Worm (Caenorhabditis elegans): ENCODE data around the gene F53F8.3.
A peak's percentile ranks its signal among the peaks of the same experiment; 100 is the strongest.

Gene F53F8.3

DNA sequence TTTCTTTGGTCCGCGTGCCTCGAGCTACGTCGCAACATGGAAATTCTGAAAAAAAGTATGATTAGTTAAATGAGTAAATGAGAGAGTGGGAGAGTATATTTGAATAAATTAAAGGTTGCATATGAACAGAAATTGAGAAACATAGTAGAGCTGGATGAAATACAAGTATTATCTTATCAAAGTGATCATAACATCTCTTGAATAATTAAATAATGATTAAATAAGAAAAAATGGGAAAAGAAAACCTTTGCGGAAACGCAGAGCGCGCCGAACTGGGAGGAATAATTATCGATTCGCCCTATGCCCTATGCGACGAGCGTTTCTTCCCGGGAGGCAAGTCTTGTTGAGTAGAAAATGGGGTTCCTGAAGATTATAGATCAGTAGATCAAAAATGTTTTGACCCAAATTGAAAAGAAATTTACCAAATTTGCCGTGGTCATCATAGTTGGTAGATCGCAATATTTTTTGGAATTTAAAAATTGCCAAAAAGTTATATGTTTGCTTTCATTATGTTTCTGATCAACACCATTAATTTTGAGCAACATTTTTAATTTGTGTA is at the start of gene F53F8.3:
Gene F53F8.3 (minus strand): TSS at position 51 of the 559 bp plus-strand sequence.
- TF ChIP-seq T22C8.4 (GFP tag; IDR thresholded peaks at IDR 0.05) (0 out of 2 replicates have a peak, but pooled peaks have one; percentile 26), med-1 (GFP tag; optimal IDR thresholded peaks at IDR 0.05; ENCODE audit: insufficient read depth) (no peak), ztf-23 (GFP tag; IDR thresholded peaks at IDR 0.05) (no peak), flt-1 (GFP tag; IDR thresholded peaks at IDR 0.05) (no peak), tab-1 (GFP tag; IDR thresholded peaks at IDR 0.05) (no peak)

ce11 chrV:20734658-20735057 is 45.3 kb upstream of the F53F8.3 start, which contains the start of gene srxa-6:
Gene srxa-6 (plus strand): TSS chrV:20734958.
- TF ChIP-seq tab-1 (GFP tag; IDR thresholded peaks at IDR 0.05) (no peak), T22C8.4 (GFP tag; IDR thresholded peaks at IDR 0.05) (no peak), ref-1 (GFP tag; conservative IDR thresholded peaks at IDR 0.05) (no peak), med-1 (GFP tag; optimal IDR thresholded peaks at IDR 0.05; ENCODE audit: insufficient read depth) (no peak), flt-1 (GFP tag; IDR thresholded peaks at IDR 0.05) (no peak), klf-2 (GFP tag; conservative IDR thresholded peaks at IDR 0.05) (no peak), cog-1 (tag; optimal IDR thresholded peaks at IDR 0.05) (no peak), ztf-23 (GFP tag; IDR thresholded peaks at IDR 0.05) (no peak)

DNA sequence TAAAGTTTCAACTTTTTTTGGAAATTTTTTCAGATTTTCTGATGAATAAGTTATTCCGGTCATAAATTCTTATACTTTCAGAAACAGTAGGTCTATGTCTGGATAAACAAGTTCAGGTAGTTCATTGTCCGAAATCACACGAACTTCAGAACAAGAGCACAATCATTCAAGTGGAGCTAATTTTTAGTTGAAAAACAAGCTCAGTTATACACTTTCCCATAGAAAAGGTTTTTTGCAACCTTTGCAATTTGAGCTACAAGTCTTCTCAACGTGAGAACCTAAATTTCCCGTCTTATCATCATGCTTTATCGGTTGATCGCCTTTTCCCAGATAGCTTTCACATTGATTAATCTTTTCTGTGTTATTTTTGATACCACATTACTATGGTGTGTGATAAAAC is 42.5 kb upstream of the F53F8.3 start, which contains the start of gene srxa-1:
Gene srxa-1 (plus strand): TSS at position 301 of the 400 bp plus-strand sequence.
- no peak for TF ChIP-seq ztf-29 (GFP tag; IDR thresholded peaks at IDR 0.05)
- no peak for TF ChIP-seq ref-1 (GFP tag; conservative IDR thresholded peaks at IDR 0.05)
- no peak for TF ChIP-seq tab-1 (GFP tag; IDR thresholded peaks at IDR 0.05)
- TF ChIP-seq klf-2 (GFP tag; conservative IDR thresholded peaks at IDR 0.05) = no peak
- no peak for TF ChIP-seq cog-1 (tag; optimal IDR thresholded peaks at IDR 0.05)
- TF ChIP-seq T22C8.4 (GFP tag; IDR thresholded peaks at IDR 0.05) = no peak
- no peak for TF ChIP-seq flt-1 (GFP tag; IDR thresholded peaks at IDR 0.05)

DNA sequence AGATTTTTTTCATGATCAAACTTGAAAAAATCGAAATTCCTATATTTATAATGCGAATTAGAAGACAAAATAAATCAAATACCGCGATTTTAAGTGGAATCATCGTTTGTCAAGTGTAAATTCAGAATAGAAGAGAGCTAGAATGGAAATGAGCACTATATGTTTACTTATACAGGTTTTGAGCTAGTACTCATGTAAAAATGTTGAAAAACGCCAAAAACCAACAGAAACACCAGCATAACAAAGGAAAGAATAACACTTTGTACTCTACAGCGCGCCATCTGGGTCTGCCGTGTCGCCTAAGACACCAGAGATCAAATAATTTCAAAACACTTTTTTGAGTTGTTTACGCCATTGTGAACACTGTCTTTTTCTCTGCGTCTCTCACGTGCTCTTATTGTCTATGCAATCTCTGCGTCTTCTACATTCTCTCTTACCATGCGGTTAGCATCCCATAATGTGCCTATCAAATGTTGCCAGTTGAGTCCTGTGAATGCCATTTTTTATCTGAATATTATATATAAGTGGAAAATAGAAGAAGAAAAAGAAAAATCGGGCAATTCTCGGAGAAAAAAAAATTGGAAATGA is 39.5 kb upstream of the F53F8.3 start, which contains the start of gene ipla-3:
Gene ipla-3 (minus strand): TSS at position 510 of the 588 bp plus-strand sequence.
- TF ChIP-seq klf-2 (GFP tag; conservative IDR thresholded peaks at IDR 0.05) (no peak), cog-1 (tag; optimal IDR thresholded peaks at IDR 0.05) (peak; percentile 54)

ce11 chrV:20727458-20727857 is 38.1 kb upstream of the F53F8.3 start:
- TF ChIP-seq T22C8.4 (GFP tag; IDR thresholded peaks at IDR 0.05) = no peak
- TF ChIP-seq flt-1 (GFP tag; IDR thresholded peaks at IDR 0.05) = no peak
- TF ChIP-seq ref-1 (GFP tag; conservative IDR thresholded peaks at IDR 0.05) = no peak
- TF ChIP-seq tab-1 (GFP tag; IDR thresholded peaks at IDR 0.05) = no peak
- TF ChIP-seq cog-1 (tag; optimal IDR thresholded peaks at IDR 0.05) = no peak
- no peak for TF ChIP-seq ztf-23 (GFP tag; IDR thresholded peaks at IDR 0.05)
- no peak for TF ChIP-seq med-1 (GFP tag; optimal IDR thresholded peaks at IDR 0.05; ENCODE audit: insufficient read depth)
- no peak for TF ChIP-seq klf-2 (GFP tag; conservative IDR thresholded peaks at IDR 0.05)
- no peak for TF ChIP-seq ztf-29 (GFP tag; IDR thresholded peaks at IDR 0.05)

ce11 chrV:20722447-20722846 is 33.1 kb upstream of the F53F8.3 start:
- TF ChIP-seq flt-1 (GFP tag; IDR thresholded peaks at IDR 0.05) = no peak
- no peak for TF ChIP-seq tab-1 (GFP tag; IDR thresholded peaks at IDR 0.05)
- no peak for TF ChIP-seq ztf-29 (GFP tag; IDR thresholded peaks at IDR 0.05)
- TF ChIP-seq ref-1 (GFP tag; conservative IDR thresholded peaks at IDR 0.05) = no peak
- TF ChIP-seq ztf-23 (GFP tag; IDR thresholded peaks at IDR 0.05) = no peak
- TF ChIP-seq cog-1 (tag; optimal IDR thresholded peaks at IDR 0.05) = no peak
- no peak for TF ChIP-seq med-1 (GFP tag; optimal IDR thresholded peaks at IDR 0.05; ENCODE audit: insufficient read depth)

DNA sequence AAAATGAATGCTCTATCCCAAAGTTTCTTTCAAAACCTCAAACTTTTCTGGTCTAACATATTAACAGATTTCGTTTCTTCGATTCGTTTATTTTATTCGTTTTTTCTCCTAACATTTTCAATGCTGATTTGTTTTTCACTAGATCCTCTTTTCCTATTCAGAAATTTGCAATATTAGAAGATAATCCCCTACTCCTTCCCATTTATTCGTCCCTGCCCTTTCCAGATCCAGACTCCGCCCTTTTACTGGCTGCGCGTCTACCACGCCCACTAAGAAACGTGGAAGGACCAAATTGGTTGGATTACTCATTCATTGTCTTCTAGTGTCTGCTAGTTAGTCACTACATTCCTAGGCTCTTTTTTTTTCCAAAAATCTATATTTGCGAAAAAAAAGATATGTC is 32.6 kb upstream of the F53F8.3 start, which contains the start of gene Y44A6C.2:
Gene Y44A6C.2 (plus strand): TSS at position 301 of the 400 bp plus-strand sequence.
- TF ChIP-seq ztf-29 (GFP tag; IDR thresholded peaks at IDR 0.05) = no peak
- TF ChIP-seq klf-2 (GFP tag; conservative IDR thresholded peaks at IDR 0.05) = no peak
- TF ChIP-seq ref-1 (GFP tag; conservative IDR thresholded peaks at IDR 0.05) = no peak
- TF ChIP-seq ztf-23 (GFP tag; IDR thresholded peaks at IDR 0.05) = no peak
- no peak for TF ChIP-seq T22C8.4 (GFP tag; IDR thresholded peaks at IDR 0.05)
- TF ChIP-seq cog-1 (tag; optimal IDR thresholded peaks at IDR 0.05) = no peak
- no peak for TF ChIP-seq tab-1 (GFP tag; IDR thresholded peaks at IDR 0.05)
- TF ChIP-seq flt-1 (GFP tag; IDR thresholded peaks at IDR 0.05) = no peak
- no peak for TF ChIP-seq med-1 (GFP tag; optimal IDR thresholded peaks at IDR 0.05; ENCODE audit: insufficient read depth)

DNA sequence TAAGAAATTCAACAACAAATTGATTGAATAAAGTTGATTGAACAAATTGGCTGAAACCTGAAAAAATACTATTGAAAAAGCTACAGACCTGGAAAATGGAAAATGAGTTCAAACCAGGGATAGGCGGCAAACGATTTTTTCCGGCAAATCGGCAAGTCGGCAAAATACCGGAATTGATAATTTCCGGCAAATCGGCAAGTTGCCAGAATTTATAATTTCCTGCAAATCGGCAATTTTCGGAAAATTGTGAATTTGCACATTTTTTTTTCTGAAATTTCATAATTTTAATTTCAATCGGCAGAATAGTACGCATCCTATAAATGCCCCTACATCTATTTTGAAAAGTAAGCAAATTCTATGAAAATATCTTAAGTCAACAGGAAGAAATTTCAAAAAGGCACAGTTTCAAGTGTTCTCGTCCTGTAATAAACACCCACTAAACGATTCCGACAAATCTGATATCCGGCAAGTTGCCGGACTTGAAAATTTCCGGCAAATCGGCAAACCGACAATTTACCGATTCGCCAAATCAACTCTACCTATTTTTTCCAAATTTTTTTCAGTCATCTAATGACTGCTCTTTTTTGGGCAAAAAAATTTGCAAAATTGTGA is 27.6 kb upstream of the F53F8.3 start:
- no peak for TF ChIP-seq ztf-29 (GFP tag; IDR thresholded peaks at IDR 0.05)
- TF ChIP-seq T22C8.4 (GFP tag; IDR thresholded peaks at IDR 0.05) = 0 out of 2 replicates have a peak, but pooled peaks have one; percentile 8
- no peak for TF ChIP-seq cog-1 (tag; optimal IDR thresholded peaks at IDR 0.05)
- TF ChIP-seq ztf-23 (GFP tag; IDR thresholded peaks at IDR 0.05) = peak; percentile 41; the same call in 1 of the 2 replicates
- TF ChIP-seq flt-1 (GFP tag; IDR thresholded peaks at IDR 0.05) = no peak

- TF ChIP-seq tab-1 (GFP tag; IDR thresholded peaks at IDR 0.05) (no peak), flt-1 (GFP tag; IDR thresholded peaks at IDR 0.05) (no peak), klf-2 (GFP tag; conservative IDR thresholded peaks at IDR 0.05) (no peak), ztf-29 (GFP tag; IDR thresholded peaks at IDR 0.05) (no peak), ztf-23 (GFP tag; IDR thresholded peaks at IDR 0.05) (no peak)
These were observed 26.9 kb upstream of the F53F8.3 start for ce11 chrV:20716267-20716666.

DNA sequence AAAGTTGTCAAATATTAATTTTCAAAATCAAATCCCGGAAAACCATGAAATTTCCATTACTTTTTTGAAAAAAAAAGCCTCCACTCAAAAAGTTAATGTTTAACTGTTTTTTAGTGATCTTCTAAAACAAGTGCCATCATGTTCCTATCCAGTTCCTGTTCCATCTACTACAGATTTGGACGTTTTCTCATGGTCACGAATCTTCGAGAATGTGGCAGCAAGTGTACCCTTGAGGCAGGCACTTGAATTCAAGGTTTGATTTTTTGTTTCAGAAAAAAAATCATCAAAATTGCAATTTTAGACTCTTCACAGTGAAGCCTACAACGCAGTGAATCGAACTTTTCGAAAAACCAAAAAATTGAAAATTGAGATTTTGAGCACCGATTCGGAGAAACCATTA is 25.2 kb upstream of the F53F8.3 start:
- TF ChIP-seq ref-1 (GFP tag; conservative IDR thresholded peaks at IDR 0.05) (no peak), ztf-29 (GFP tag; IDR thresholded peaks at IDR 0.05) (no peak), tab-1 (GFP tag; IDR thresholded peaks at IDR 0.05) (no peak), ztf-23 (GFP tag; IDR thresholded peaks at IDR 0.05) (no peak), klf-2 (GFP tag; conservative IDR thresholded peaks at IDR 0.05) (no peak), T22C8.4 (GFP tag; IDR thresholded peaks at IDR 0.05) (no peak), flt-1 (GFP tag; IDR thresholded peaks at IDR 0.05) (no peak), med-1 (GFP tag; optimal IDR thresholded peaks at IDR 0.05; ENCODE audit: insufficient read depth) (no peak), cog-1 (tag; optimal IDR thresholded peaks at IDR 0.05) (no peak)
